Fruit fly (Drosophila melanogaster) whole organism: ENCODE data around the gene Yp1.

Experiments used
- CG8478 ChIP-seq: fragments of >200 bp; optimal IDR thresholded peaks from 2 replicates; lab custom pipeline; 2018; ENCODE audit warnings: inconsistent platforms
- psq ChIP-seq: fragments of >200 bp; optimal IDR thresholded peaks from 2 replicates; lab custom pipeline; 2017

- TF ChIP-seq psq (lab: Kevin White, UChicago) (no peak), CG8478 (lab: Kevin White, UChicago) (no peak)
These were observed 50.0 kb downstream of the Yp1 start for dm6 chrX:10103569-10104083.
